Worm (Caenorhabditis elegans) whole organism, L4/young adult: Measurements from ENCODE around the gene srb-13.

Experiments used
- W03F9.2 ChIP-seq: fragments of 150-350 bp; optimal IDR thresholded peaks from 2 replicates; lab custom pipeline; 2014; ENCODE audit warnings: missing biosample characterization, missing genetic modification characterization
- dao-5 ChIP-seq: sonication (generic microtip); optimal IDR thresholded peaks from 2 replicates; lab custom pipeline; 2016; ENCODE audit warnings: missing genotype, missing genetic modification characterization, moderate library complexity, missing compliant biosample characterization
- him-1 ChIP-seq: sonication (generic microtip); optimal IDR thresholded peaks from 2 replicates; lab custom pipeline; 2016; ENCODE audit warnings: missing genotype, missing genetic modification reagents, missing genetic modification characterization, missing compliant biosample characterization

- TF ChIP-seq him-1 (tag; lab: Kevin White, UChicago): no peak
- TF ChIP-seq W03F9.2 (tag; lab: Kevin White, UChicago): no peak
- TF ChIP-seq dao-5 (tag; lab: Kevin White, UChicago): no peak
Measured at ce11 chrII:5177902-5178301, 20.5 kb upstream of the srb-13 start, which contains the start of gene C27D6.12.
